Fruit fly (Drosophila melanogaster) whole organism, embryonic: ENCODE data around the gene CG10874.

ENCODE experiments used
- ATbp ChIP-seq: fragments of 200-800 bp; sonication (Bioruptor generic); optimal IDR thresholded peaks from 2 replicates; lab custom pipeline; 2017; ENCODE audit warnings: missing biosample characterization, mild to moderate bottlenecking, missing genetic modification characterization, missing genetic modification reagents
- Blimp-1 ChIP-seq: fragments of 200-800 bp; sonication (Bioruptor generic); optimal IDR thresholded peaks from 3 replicates; lab custom pipeline; 2018; ENCODE audit warnings: missing biosample characterization, missing genetic modification characterization, mild to moderate bottlenecking, moderate library complexity, missing genetic modification reagents
- CG10321 ChIP-seq: fragments of 200-800 bp; sonication (Bioruptor generic); IDR thresholded peaks from 2 replicates; pipeline ENCODE4 v1.3.6; 2022; ENCODE audit warnings: missing biosample characterization, missing genetic modification characterization
- CG10654 ChIP-seq: fragments of 200-800 bp; sonication (Bioruptor generic); optimal IDR thresholded peaks from 2 replicates; lab custom pipeline; 2016; ENCODE audit warnings: missing biosample characterization, missing genetic modification characterization
- CG13123 ChIP-seq: fragments of 200-800 bp; sonication (Bioruptor generic); optimal IDR thresholded peaks from 2 replicates; lab custom pipeline; 2016; ENCODE audit warnings: missing biosample characterization, missing genetic modification characterization
- CG13894 ChIP-seq: fragments of 200-800 bp; sonication (Bioruptor generic); optimal IDR thresholded peaks from 3 replicates; lab custom pipeline; 2018; ENCODE audit warnings: missing biosample characterization, mild to moderate bottlenecking, missing genetic modification characterization, moderate library complexity
- CG14860 ChIP-seq: fragments of 200-800 bp; sonication (Bioruptor generic); IDR thresholded peaks from 3 replicates; pipeline ENCODE4 v1.3.6; 2022; ENCODE audit warnings: missing biosample characterization, missing genetic modification characterization; ENCODE audit not compliant: partially characterized antibody
- CG15601 ChIP-seq: fragments of 200-800 bp; sonication (Bioruptor generic); optimal IDR thresholded peaks from 3 replicates; lab custom pipeline; 2019; ENCODE audit warnings: missing biosample characterization, mild to moderate bottlenecking, missing genetic modification characterization, moderate library complexity
- CG32772 ChIP-seq: fragments of 200-800 bp; sonication (Bioruptor generic); IDR thresholded peaks from 2 replicates; pipeline ENCODE4 v1.3.6; 2022; ENCODE audit warnings: missing biosample characterization, missing genetic modification characterization
- CG3838 ChIP-seq: fragments of 200-800 bp; sonication (Bioruptor generic); optimal IDR thresholded peaks from 3 replicates; lab custom pipeline; 2016; ENCODE audit warnings: missing biosample characterization, missing genetic modification characterization
- CG43689 ChIP-seq: fragments of 200-800 bp; sonication (Bioruptor generic); IDR thresholded peaks from 2 replicates; pipeline ENCODE4 v1.3.6; 2022; ENCODE audit warnings: missing biosample characterization, missing genetic modification characterization
- CG6272 ChIP-seq: fragments of 200-800 bp; sonication (Bioruptor generic); IDR thresholded peaks from 2 replicates; pipeline ENCODE4 v1.3.6; 2022; ENCODE audit warnings: missing biosample characterization, missing genetic modification characterization
- CG6765 ChIP-seq: fragments of 200-800 bp; sonication (Bioruptor generic); optimal IDR thresholded peaks from 3 replicates; lab custom pipeline; 2017; ENCODE audit warnings: missing biosample characterization, mild to moderate bottlenecking, missing genetic modification characterization
- CG6854 ChIP-seq: fragments of 200-800 bp; sonication (Bioruptor generic); optimal IDR thresholded peaks from 3 replicates; lab custom pipeline; 2017; ENCODE audit warnings: missing biosample characterization, mild to moderate bottlenecking, missing genetic modification characterization
- CG7963 ChIP-seq: fragments of 200-800 bp; sonication (Bioruptor generic); IDR thresholded peaks from 3 replicates; pipeline ENCODE4 v1.3.6; 2022; ENCODE audit warnings: missing biosample characterization, missing genetic modification characterization; ENCODE audit not compliant: partially characterized antibody
- CG9932 ChIP-seq: fragments of 200-800 bp; sonication (Bioruptor generic); IDR thresholded peaks from 2 replicates; pipeline ENCODE4 v1.3.6; 2022; ENCODE audit warnings: missing biosample characterization, missing genetic modification characterization
- Chrac-16 ChIP-seq: fragments of 200-800 bp; sonication (Bioruptor generic); optimal IDR thresholded peaks from 3 replicates; lab custom pipeline; 2016; ENCODE audit warnings: missing biosample characterization, missing genetic modification characterization
- Doc3 ChIP-seq: fragments of 200-800 bp; sonication (Bioruptor generic); IDR thresholded peaks from 3 replicates; pipeline ENCODE4 v1.3.6; 2022; ENCODE audit warnings: missing biosample characterization, missing genetic modification characterization; ENCODE audit not compliant: partially characterized antibody
- E2f2 ChIP-seq: fragments of 200-800 bp; sonication (Bioruptor generic); IDR thresholded peaks from 2 replicates; pipeline ENCODE4 v1.3.6; 2022; ENCODE audit warnings: missing biosample characterization, missing genetic modification characterization
- GATAe ChIP-seq: fragments of 200-800 bp; sonication (Bioruptor generic); conservative IDR thresholded peaks from 2 replicates; pipeline ENCODE4 v1.3.6; 2022; ENCODE audit warnings: missing biosample characterization, missing genetic modification characterization
- HmgZ ChIP-seq: fragments of 200-800 bp; sonication (Bioruptor generic); optimal IDR thresholded peaks from 2 replicates; lab custom pipeline; 2018; ENCODE audit warnings: missing biosample characterization, mild to moderate bottlenecking, missing genetic modification characterization
- Hmx ChIP-seq: fragments of 200-800 bp; sonication (Bioruptor generic); optimal IDR thresholded peaks from 2 replicates; lab custom pipeline; 2016; ENCODE audit warnings: missing biosample characterization, missing genetic modification characterization
- Hsf ChIP-seq: fragments of 200-800 bp; sonication (Bioruptor generic); optimal IDR thresholded peaks from 3 replicates; lab custom pipeline; 2016; ENCODE audit warnings: missing biosample characterization, missing genetic modification characterization
- Lim3 ChIP-seq: fragments of 200-800 bp; sonication (Bioruptor generic); IDR thresholded peaks from 2 replicates; pipeline ENCODE4 v1.3.6; 2022; ENCODE audit warnings: missing biosample characterization, missing genetic modification characterization
- MBD-R2 ChIP-seq: fragments of 200-800 bp; sonication (Bioruptor generic); IDR thresholded peaks from 2 replicates; pipeline ENCODE4 v1.3.6; 2022; ENCODE audit warnings: missing biosample characterization, missing genetic modification characterization
- Mad ChIP-seq: fragments of 200-800 bp; sonication (Bioruptor generic); optimal IDR thresholded peaks from 2 replicates; lab custom pipeline; 2016; ENCODE audit warnings: missing biosample characterization, missing genetic modification characterization
- Max ChIP-seq: fragments of 200-800 bp; sonication (Bioruptor generic); optimal IDR thresholded peaks from 2 replicates; lab custom pipeline; 2016; ENCODE audit warnings: missing biosample characterization, mild to moderate bottlenecking, missing genetic modification characterization
- NK7.1 ChIP-seq: fragments of 200-800 bp; sonication (Bioruptor generic); optimal IDR thresholded peaks from 3 replicates; lab custom pipeline; 2016; ENCODE audit warnings: missing biosample characterization, missing genetic modification characterization
- Side ChIP-seq: fragments of 200-800 bp; sonication (Bioruptor generic); optimal IDR thresholded peaks from 2 replicates; lab custom pipeline; 2016; ENCODE audit warnings: missing biosample characterization, missing genetic modification characterization
- Sox100B ChIP-seq: fragments of 200-800 bp; sonication (Bioruptor generic); optimal IDR thresholded peaks from 3 replicates; lab custom pipeline; 2018; ENCODE audit warnings: missing biosample characterization, mild to moderate bottlenecking, missing genetic modification characterization
- Taf1 ChIP-seq: fragments of 200-800 bp; sonication (Bioruptor generic); IDR thresholded peaks from 2 replicates; pipeline ENCODE4 v1.3.6; 2022; ENCODE audit warnings: missing biosample characterization, missing genetic modification characterization
- ara ChIP-seq: fragments of 200-800 bp; sonication (Bioruptor generic); IDR thresholded peaks from 2 replicates; pipeline ENCODE4 v1.3.6; 2022; ENCODE audit warnings: missing biosample characterization, missing genetic modification characterization
- bowl ChIP-seq: fragments of 200-800 bp; sonication (Bioruptor generic); IDR thresholded peaks from 2 replicates; pipeline ENCODE4 v1.3.6; 2022; ENCODE audit warnings: missing biosample characterization, missing genetic modification characterization
- cg ChIP-seq: fragments of 200-800 bp; sonication (Bioruptor generic); optimal IDR thresholded peaks from 3 replicates; lab custom pipeline; 2019; ENCODE audit warnings: missing biosample characterization, mild to moderate bottlenecking, missing genetic modification characterization, moderate library complexity
- crol ChIP-seq: fragments of 200-800 bp; sonication (Bioruptor generic); IDR thresholded peaks from 2 replicates; pipeline ENCODE4 v1.3.6; 2022; ENCODE audit warnings: missing biosample characterization, missing genetic modification characterization
- danr ChIP-seq: fragments of 200-800 bp; sonication (Bioruptor generic); IDR thresholded peaks from 2 replicates; pipeline ENCODE4 v1.3.6; 2022; ENCODE audit warnings: missing biosample characterization, missing genetic modification characterization
- dmrt11E ChIP-seq: fragments of 200-800 bp; sonication (Bioruptor generic); optimal IDR thresholded peaks from 3 replicates; lab custom pipeline; 2018; ENCODE audit warnings: missing biosample characterization, mild to moderate bottlenecking, missing genetic modification characterization, moderate library complexity
- fru ChIP-seq: fragments of >200 bp; optimal IDR thresholded peaks from 2 replicates; lab custom pipeline; 2017
- gt ChIP-seq: fragments of 200-800 bp; sonication (Bioruptor generic); IDR thresholded peaks from 2 replicates; pipeline ENCODE4 v1.3.6; 2022; ENCODE audit warnings: missing biosample characterization, missing genetic modification characterization
- hbn ChIP-seq: fragments of 200-800 bp; sonication (Bioruptor generic); IDR thresholded peaks from 2 replicates; pipeline ENCODE4 v1.3.6; 2022; ENCODE audit warnings: missing biosample characterization, missing genetic modification characterization; ENCODE audit not compliant: partially characterized antibody
- jigr1 ChIP-seq: fragments of 200-800 bp; sonication (Bioruptor generic); IDR thresholded peaks from 3 replicates; pipeline ENCODE4 v1.3.6; 2022; ENCODE audit warnings: missing biosample characterization, missing genetic modification characterization
- kay ChIP-seq: fragments of 200-800 bp; sonication (Bioruptor generic); optimal IDR thresholded peaks from 2 replicates; lab custom pipeline; 2016; ENCODE audit warnings: missing biosample characterization, missing genetic modification characterization
- lmd ChIP-seq: fragments of 200-800 bp; sonication (Bioruptor generic); IDR thresholded peaks from 2 replicates; pipeline ENCODE4 v1.3.6; 2022; ENCODE audit warnings: missing biosample characterization, missing genetic modification characterization
- nerfin-1 ChIP-seq: fragments of 200-800 bp; sonication (Bioruptor generic); optimal IDR thresholded peaks from 3 replicates; lab custom pipeline; 2019; ENCODE audit warnings: missing biosample characterization, mild to moderate bottlenecking, missing genetic modification characterization, moderate library complexity
- otp ChIP-seq: fragments of 200-800 bp; sonication (Bioruptor generic); IDR thresholded peaks from 3 replicates; pipeline ENCODE4, ENCODE4 v1.3.6; 2022; ENCODE audit warnings: missing biosample characterization, missing genetic modification characterization
- pita ChIP-seq: fragments of 200-800 bp; sonication (Bioruptor generic); optimal IDR thresholded peaks from 2 replicates; lab custom pipeline; 2017; ENCODE audit warnings: missing biosample characterization, mild to moderate bottlenecking, missing genetic modification characterization
- seq ChIP-seq: fragments of 200-800 bp; sonication (Bioruptor generic); IDR thresholded peaks from 2 replicates; pipeline ENCODE4 v1.3.6; 2022; ENCODE audit warnings: missing biosample characterization, missing genetic modification characterization
- sim ChIP-seq: fragments of 200-800 bp; sonication (Bioruptor generic); IDR thresholded peaks from 2 replicates; pipeline ENCODE4 v1.3.6; 2022; ENCODE audit warnings: missing biosample characterization, missing genetic modification characterization
- so ChIP-seq: fragments of 200-800 bp; sonication (Bioruptor generic); IDR thresholded peaks from 3 replicates; pipeline ENCODE4 v1.3.6; 2022; ENCODE audit warnings: missing biosample characterization, missing genetic modification characterization
- vvl ChIP-seq: fragments of 200-800 bp; sonication (Bioruptor generic); IDR thresholded peaks from 2 replicates; pipeline ENCODE4 v1.3.6; 2022; ENCODE audit warnings: missing biosample characterization, missing genetic modification characterization
- z ChIP-seq: fragments of 200-800 bp; sonication (Bioruptor generic); IDR thresholded peaks from 3 replicates; pipeline ENCODE4 v1.3.6; 2022; ENCODE audit warnings: missing biosample characterization, missing genetic modification characterization
- zen2 ChIP-seq: fragments of 200-800 bp; sonication (Bioruptor generic); IDR thresholded peaks from 3 replicates; pipeline ENCODE4 v1.3.6; 2022; ENCODE audit warnings: missing biosample characterization, missing genetic modification characterization; ENCODE audit not compliant: partially characterized antibody

CG10874 gene

dm6 chr2L:2147208-2147607 lies 45.0 kb downstream of the CG10874 start, which contains the start of the genes CG11723 and Tbcd (continued):
- TF ChIP-seq hbn (GFP tag; lab: Robert Waterston, UW), result peak; percentile 42; the same call in 1 of the 2 replicates
- TF ChIP-seq GATAe (GFP tag; lab: Robert Waterston, UW), result no peak; the same call in 1 of the 2 replicates
- no peak for TF ChIP-seq pita
- TF ChIP-seq Taf1 (GFP tag; lab: Robert Waterston, UW), result peak; percentile 71
- no peak for TF ChIP-seq CG14860 (GFP tag; lab: Robert Waterston, UW)
- TF ChIP-seq gt (GFP tag; lab: Robert Waterston, UW), result peak; percentile 75
- peak; percentile 75 for TF ChIP-seq E2f2 (GFP tag; lab: Robert Waterston, UW)
- TF ChIP-seq CG15601 (tag; lab: Kevin White, UChicago), result no peak
- TF ChIP-seq z (GFP tag; lab: Robert Waterston, UW), result peak; percentile 26; the same call in 1 of the 3 replicates
- TF ChIP-seq fru, result no peak
- TF ChIP-seq MBD-R2 (GFP tag; lab: Robert Waterston, UW), result peak; percentile 97
- TF ChIP-seq Hsf (GFP tag; lab: Kevin White, UChicago), result peak; percentile 91
- TF ChIP-seq CG7963 (GFP tag; lab: Robert Waterston, UW), result no peak
- no peak for TF ChIP-seq zen2 (GFP tag; lab: Robert Waterston, UW)
- peak; percentile 80 for TF ChIP-seq NK7.1 (GFP tag; lab: Kevin White, UChicago)
- TF ChIP-seq ara (GFP tag; lab: Robert Waterston, UW), result peak; percentile 93
- peak; percentile 88 for TF ChIP-seq so (GFP tag; lab: Robert Waterston, UW)
- peak; percentile 82 for TF ChIP-seq CG6272 (GFP tag; lab: Robert Waterston, UW)
- TF ChIP-seq CG3838 (GFP tag; lab: Kevin White, UChicago), result peak; percentile 25
- TF ChIP-seq Chrac-16 (GFP tag; lab: Kevin White, UChicago), result peak; percentile 88
- TF ChIP-seq dmrt11E (tag; lab: Kevin White, UChicago), result peak; percentile 80
- no peak for TF ChIP-seq Sox100B (GFP tag; lab: Kevin White, UChicago)
- TF ChIP-seq CG6765 (GFP tag; lab: Kevin White, UChicago), result peak; percentile 56
- TF ChIP-seq Side (GFP tag; lab: Kevin White, UChicago), result peak; percentile 86
- TF ChIP-seq sim (GFP tag; lab: Robert Waterston, UW), result peak; percentile 88
- TF ChIP-seq CG10321 (GFP tag; lab: Robert Waterston, UW), result peak; percentile 74
- peak; percentile 78; the same call in 2 of the 3 replicates for TF ChIP-seq jigr1 (GFP tag; lab: Robert Waterston, UW)
- peak; percentile 87 for TF ChIP-seq HmgZ (tag; lab: Kevin White, UChicago)
- TF ChIP-seq Mad (GFP tag; lab: Kevin White, UChicago), result peak; percentile 72
- TF ChIP-seq otp (GFP tag; lab: Robert Waterston, UW), result peak; percentile 89
- peak; percentile 85 for TF ChIP-seq seq
- TF ChIP-seq CG10654 (GFP tag; lab: Kevin White, UChicago), result peak; percentile 71
- TF ChIP-seq nerfin-1, result peak; percentile 77
- TF ChIP-seq Blimp-1, result no peak
- TF ChIP-seq vvl (GFP tag; lab: Robert Waterston, UW), result peak; percentile 97
- no peak for TF ChIP-seq crol (GFP tag; lab: Robert Waterston, UW)
- TF ChIP-seq cg (GFP tag; lab: Kevin White, UChicago), result no peak
- peak; percentile 79 for TF ChIP-seq Max (GFP tag; lab: Kevin White, UChicago)
- TF ChIP-seq kay, result peak; percentile 94
- peak; percentile 91 for TF ChIP-seq CG32772 (GFP tag; lab: Robert Waterston, UW)
- TF ChIP-seq Hmx (GFP tag; lab: Kevin White, UChicago), result no peak
- TF ChIP-seq bowl (GFP tag; lab: Robert Waterston, UW), result peak; percentile 76
- no peak for TF ChIP-seq CG13894
- TF ChIP-seq CG9932, result peak; percentile 90
- TF ChIP-seq danr (GFP tag; lab: Robert Waterston, UW), result peak; percentile 77
- peak; percentile 92 for TF ChIP-seq lmd
- peak; percentile 41; the same call in 1 of the 2 replicates for TF ChIP-seq Lim3 (GFP tag; lab: Robert Waterston, UW)
- peak; percentile 68 for TF ChIP-seq CG6854 (GFP tag; lab: Kevin White, UChicago)
- peak; percentile 76 for TF ChIP-seq CG13123 (GFP tag; lab: Kevin White, UChicago)
- no peak for TF ChIP-seq ATbp (GFP tag; lab: Kevin White, UChicago)
- peak; percentile 29; the same call in 1 of the 3 replicates for TF ChIP-seq Doc3
- peak; percentile 79 for TF ChIP-seq CG43689
